Worm (Caenorhabditis elegans) whole organism, early embryonic: Measurements from ENCODE around the gene clec-160.

Experiments used
- B0310.2 ChIP-seq: sonication (generic microtip); optimal IDR thresholded peaks from 2 replicates; lab custom pipeline; 2016; ENCODE audit warnings: mild to moderate bottlenecking, missing genetic modification characterization, missing compliant biosample characterization
- F13C5.2 ChIP-seq: sonication (generic microtip); optimal IDR thresholded peaks from 2 replicates; lab custom pipeline; 2017; ENCODE audit warnings: mild to moderate bottlenecking, missing genetic modification characterization, inconsistent platforms, missing compliant biosample characterization
- ama-1 ChIP-seq: fragments of 150-350 bp; optimal IDR thresholded peaks from 2 replicates; lab custom pipeline; 2014
- ceh-13 ChIP-seq: fragments of 200-800 bp; sonication (Bioruptor generic); optimal IDR thresholded peaks from 2 replicates; lab custom pipeline; 2018; ENCODE audit warnings: mild to moderate bottlenecking, missing genetic modification characterization, missing compliant biosample characterization
- ceh-36 ChIP-seq: sonication (generic microtip); optimal IDR thresholded peaks from 2 replicates; lab custom pipeline; 2016; ENCODE audit warnings: missing genetic modification characterization, inconsistent platforms, missing compliant biosample characterization
- ets-7 ChIP-seq: sonication (generic microtip); optimal IDR thresholded peaks from 2 replicates; lab custom pipeline; 2016; ENCODE audit warnings: missing genotype, missing genetic modification characterization, missing compliant biosample characterization
- flt-1 ChIP-seq: fragments of 200-800 bp; sonication (Bioruptor generic); IDR thresholded peaks from 2 replicates; pipeline ENCODE4 v1.3.6; 2022; ENCODE audit warnings: missing genetic modification characterization, missing compliant biosample characterization
- hmbx-1 ChIP-seq: sonication (generic microtip); optimal IDR thresholded peaks from 2 replicates; lab custom pipeline; 2016; ENCODE audit warnings: mild to moderate bottlenecking, missing genetic modification characterization, missing compliant biosample characterization
- scrt-1 ChIP-seq: fragments of 200-800 bp; sonication (Bioruptor generic); IDR thresholded peaks from 2 replicates; pipeline ENCODE4 v1.3.6; 2022; ENCODE audit warnings: missing genetic modification characterization, missing compliant biosample characterization
- sea-1 ChIP-seq: fragments of 200-800 bp; sonication (Bioruptor generic); conservative IDR thresholded peaks from 2 replicates; pipeline ENCODE4 v1.3.6; 2022; ENCODE audit warnings: missing genetic modification characterization, missing compliant biosample characterization
- tbx-11 ChIP-seq: fragments of 200-800 bp; sonication (Bioruptor generic); IDR thresholded peaks from 2 replicates; pipeline ENCODE4 v1.3.6; 2022; ENCODE audit warnings: missing genetic modification characterization, missing compliant biosample characterization
- tra-4 ChIP-seq: sonication (generic microtip); optimal IDR thresholded peaks from 2 replicates; lab custom pipeline; 2017; ENCODE audit warnings: missing genetic modification characterization, missing compliant biosample characterization

The clec-160 gene

ce11 chrIII:8228916-8229315 is 46.9 kb downstream of the clec-160 start:
- TF ChIP-seq ama-1 (lab: Kevin White, UChicago) (no peak), B0310.2 (no peak), ceh-13 (GFP tag; lab: Kevin White, UChicago) (no peak)

- TF ChIP-seq F13C5.2 (tag; lab: Kevin White, UChicago) (peak; percentile 10), scrt-1 (GFP tag; lab: Robert Waterston, UW) (no peak), hmbx-1 (tag; lab: Kevin White, UChicago) (no peak)
Measured at ce11 chrIII:8227511-8227910, 48.3 kb downstream of the clec-160 start, which contains the start of gene fbxl-1. Gene fbxl-1 (plus strand): TSS chrIII:8227830.

ce11 chrIII:8226178-8226577 is 49.6 kb downstream of the clec-160 start, which contains the start of gene rfs-1:
Gene rfs-1 (plus strand): TSS chrIII:8226478.
- no peak for TF ChIP-seq tbx-11 (GFP tag; lab: Robert Waterston, UW)
- no peak for TF ChIP-seq ceh-13 (GFP tag; lab: Kevin White, UChicago)
- TF ChIP-seq sea-1 (GFP tag; lab: Robert Waterston, UW): no peak

- TF ChIP-seq ets-7 (tag; lab: Kevin White, UChicago) (no peak), tra-4 (no peak), F13C5.2 (tag; lab: Kevin White, UChicago) (no peak), ceh-13 (GFP tag; lab: Kevin White, UChicago) (no peak), flt-1 (GFP tag; lab: Robert Waterston, UW) (no peak), ceh-36 (tag; lab: Kevin White, UChicago) (no peak), hmbx-1 (tag; lab: Kevin White, UChicago) (no peak)
Measured at ce11 chrIII:8224769-8225168, 51.0 kb downstream of the clec-160 start, which contains the start of gene mob-4. Gene mob-4 (plus strand): TSS chrIII:8225097.
